Worm (Caenorhabditis elegans) whole organism, early embryonic: ENCODE measurements around the gene kvs-4.

Experiments used
- B0310.2 ChIP-seq: sonication (generic microtip); optimal IDR thresholded peaks from 2 replicates; lab custom pipeline; 2016; ENCODE audit warnings: mild to moderate bottlenecking, missing genetic modification characterization, missing compliant biosample characterization
- F13C5.2 ChIP-seq: sonication (generic microtip); optimal IDR thresholded peaks from 2 replicates; lab custom pipeline; 2017; ENCODE audit warnings: mild to moderate bottlenecking, missing genetic modification characterization, inconsistent platforms, missing compliant biosample characterization
- aly-1 ChIP-seq: sonication (generic microtip); optimal IDR thresholded peaks from 2 replicates; lab custom pipeline; 2016; ENCODE audit warnings: missing genetic modification characterization, missing compliant biosample characterization
- ama-1 ChIP-seq: fragments of 150-350 bp; optimal IDR thresholded peaks from 2 replicates; lab custom pipeline; 2014
- ceh-13 ChIP-seq: fragments of 200-800 bp; sonication (Bioruptor generic); optimal IDR thresholded peaks from 2 replicates; lab custom pipeline; 2018; ENCODE audit warnings: mild to moderate bottlenecking, missing genetic modification characterization, missing compliant biosample characterization
- ets-7 ChIP-seq: sonication (generic microtip); optimal IDR thresholded peaks from 2 replicates; lab custom pipeline; 2016; ENCODE audit warnings: missing genotype, missing genetic modification characterization, missing compliant biosample characterization
- flt-1 ChIP-seq: fragments of 200-800 bp; sonication (Bioruptor generic); IDR thresholded peaks from 2 replicates; pipeline ENCODE4 v1.3.6; 2022; ENCODE audit warnings: missing genetic modification characterization, missing compliant biosample characterization
- hmg-4 ChIP-seq: fragments of 200-800 bp; sonication (Bioruptor generic); optimal IDR thresholded peaks from 2 replicates; lab custom pipeline; 2018; ENCODE audit warnings: mild to moderate bottlenecking, missing genetic modification characterization, missing compliant biosample characterization
- hnd-1 ChIP-seq: sonication (generic microtip); optimal IDR thresholded peaks from 2 replicates; lab custom pipeline; 2016; ENCODE audit warnings: missing genetic modification characterization, missing compliant biosample characterization
- tra-4 ChIP-seq: sonication (generic microtip); optimal IDR thresholded peaks from 2 replicates; lab custom pipeline; 2017; ENCODE audit warnings: missing genetic modification characterization, missing compliant biosample characterization

ce11 chrIII:11070210-11070609, 57.8 kb downstream of the kvs-4 start:
- no peak for TF ChIP-seq ets-7
- TF ChIP-seq tra-4 (tag; lab: Kevin White, UChicago) = no peak
- TF ChIP-seq flt-1 (GFP tag; lab: Robert Waterston, UW) = no peak
- TF ChIP-seq ama-1 (lab: Kevin White, UChicago) = no peak
- TF ChIP-seq hmg-4 (GFP tag; lab: Kevin White, UChicago) = no peak
- no peak for TF ChIP-seq ceh-13 (GFP tag; lab: Kevin White, UChicago)
- no peak for TF ChIP-seq B0310.2 (tag; lab: Kevin White, UChicago)
- TF ChIP-seq hnd-1 = no peak
- TF ChIP-seq F13C5.2 (tag; lab: Kevin White, UChicago) = no peak
- no peak for TF ChIP-seq aly-1 (tag; lab: Kevin White, UChicago)
